Worm (Caenorhabditis elegans) whole organism, L1 larva: ENCODE measurements around the gene C10A4.13.
A peak's percentile ranks its signal among the peaks of the same experiment; 100 is the strongest.
"Not testable (repeated sequence)": the region's sequence is repeated elsewhere in the genome, so short reads cannot be mapped to it uniquely, and the experiment has no call there.

Experiments
- C34B4.2 ChIP-seq: sonication (generic microtip); optimal IDR thresholded peaks from 2 replicates; lab custom pipeline; 2017; ENCODE audit warnings: mild to moderate bottlenecking, missing genetic modification characterization, missing compliant biosample characterization
- ceh-63 ChIP-seq: fragments of 200-800 bp; sonication (Bioruptor generic); optimal IDR thresholded peaks from 2 replicates; lab custom pipeline; 2018; ENCODE audit warnings: mild to moderate bottlenecking, missing genetic modification characterization, missing compliant biosample characterization
- ceh-90 ChIP-seq: sonication (generic microtip); optimal IDR thresholded peaks from 2 replicates; lab custom pipeline; 2016; ENCODE audit warnings: missing genetic modification characterization, missing compliant biosample characterization
- dpl-1 ChIP-seq, 3 experiments: fragments of 150-350 bp in 2 of 3; sonication (generic microtip) in 1 of 3; optimal IDR thresholded peaks; 2 replicates each; lab custom pipeline; 2014 to 2017; ENCODE audit warnings: missing biosample characterization in 3 of 3, missing genetic modification characterization in 3 of 3, missing genetic modification reagents in 3 of 3
- dsc-1 ChIP-seq: sonication (generic microtip); optimal IDR thresholded peaks from 2 replicates; lab custom pipeline; 2016; ENCODE audit warnings: mild to moderate bottlenecking, missing genetic modification characterization, missing compliant biosample characterization
- efl-3 ChIP-seq: fragments of 200-800 bp; sonication (Bioruptor generic); optimal IDR thresholded peaks from 2 replicates; lab custom pipeline; 2018; ENCODE audit warnings: mild to moderate bottlenecking, missing genetic modification characterization, missing compliant biosample characterization
- fkh-8 ChIP-seq: sonication (generic microtip); optimal IDR thresholded peaks from 2 replicates; lab custom pipeline; 2016; ENCODE audit warnings: mild to moderate bottlenecking, missing genetic modification characterization, missing compliant biosample characterization
- hlh-17 ChIP-seq: fragments of 200-800 bp; sonication (Bioruptor generic); optimal IDR thresholded peaks from 2 replicates; lab custom pipeline; 2018; ENCODE audit warnings: missing genetic modification characterization, mild to moderate bottlenecking, missing compliant biosample characterization, moderate library complexity, borderline replicate concordance
- hlh-4 ChIP-seq: sonication (generic microtip); optimal IDR thresholded peaks from 2 replicates; lab custom pipeline; 2016; ENCODE audit warnings: mild to moderate bottlenecking, missing genetic modification characterization, missing compliant biosample characterization
- hpl-2 ChIP-seq: fragments of 150-350 bp; optimal IDR thresholded peaks from 2 replicates; lab custom pipeline; 2014; ENCODE audit warnings: missing biosample characterization, missing genetic modification reagents, missing genetic modification characterization
- isw-1 ChIP-seq: fragments of 200-800 bp; sonication (Bioruptor generic); IDR thresholded peaks from 2 replicates; pipeline ENCODE4 v1.3.6; 2022; ENCODE audit warnings: missing genetic modification characterization, missing compliant biosample characterization
- lin-14 ChIP-seq: fragments of 200-800 bp; sonication (Bioruptor generic); optimal IDR thresholded peaks from 2 replicates; lab custom pipeline; 2018; ENCODE audit warnings: mild to moderate bottlenecking, missing genetic modification characterization, moderate library complexity, missing compliant biosample characterization
- lin-15B ChIP-seq: fragments of 150-350 bp; sonication (generic microtip); optimal IDR thresholded peaks from 3 replicates; lab custom pipeline; 2014; ENCODE audit warnings: missing biosample characterization, missing genetic modification characterization
- lir-3 ChIP-seq: sonication (generic microtip); optimal IDR thresholded peaks from 2 replicates; lab custom pipeline; 2016; ENCODE audit warnings: mild to moderate bottlenecking, missing genetic modification characterization, moderate library complexity, missing compliant biosample characterization; ENCODE audit not compliant: poor library complexity
- lsy-2 ChIP-seq, 2 experiments: fragments of 150-350 bp; optimal IDR thresholded peaks; 2 replicates each; lab custom pipeline; 2014; ENCODE audit warnings: missing biosample characterization in 2 of 2, missing genetic modification characterization in 2 of 2
- mep-1 ChIP-seq: fragments of 150-350 bp; optimal IDR thresholded peaks from 2 replicates; lab custom pipeline; 2014; ENCODE audit warnings: missing biosample characterization, missing genetic modification characterization
- nhr-28 ChIP-seq: fragments of 150-350 bp; optimal IDR thresholded peaks from 2 replicates; lab custom pipeline; 2014; ENCODE audit warnings: missing biosample characterization, missing genetic modification characterization
- nhr-47 ChIP-seq: sonication (generic microtip); optimal IDR thresholded peaks from 2 replicates; lab custom pipeline; 2016; ENCODE audit warnings: mild to moderate bottlenecking, missing genetic modification characterization, moderate library complexity, missing compliant biosample characterization
- nhr-71 ChIP-seq: sonication (generic microtip); optimal IDR thresholded peaks from 2 replicates; lab custom pipeline; 2016; ENCODE audit warnings: mild to moderate bottlenecking, missing genetic modification characterization, moderate library complexity, missing compliant biosample characterization
- pax-3 ChIP-seq: fragments of 200-800 bp; sonication (Bioruptor generic); optimal IDR thresholded peaks from 2 replicates; lab custom pipeline; 2018; ENCODE audit warnings: mild to moderate bottlenecking, missing genetic modification characterization, moderate library complexity, missing compliant biosample characterization
- rnt-1 ChIP-seq: sonication (generic microtip); optimal IDR thresholded peaks from 2 replicates; lab custom pipeline; 2016; ENCODE audit warnings: mild to moderate bottlenecking, missing genetic modification characterization, moderate library complexity, missing compliant biosample characterization
- skn-1 ChIP-seq: fragments of 150-350 bp; optimal IDR thresholded peaks from 2 replicates; lab custom pipeline; 2014; ENCODE audit warnings: missing biosample characterization, missing genetic modification characterization
- sup-37 ChIP-seq: fragments of 200-800 bp; sonication (Bioruptor generic); optimal IDR thresholded peaks from 2 replicates; lab custom pipeline; 2018; ENCODE audit warnings: mild to moderate bottlenecking, missing genetic modification characterization, missing compliant biosample characterization
- unc-130 ChIP-seq: fragments of 150-350 bp; optimal IDR thresholded peaks from 2 replicates; lab custom pipeline; 2017; ENCODE audit warnings: missing biosample characterization, missing genetic modification characterization, inconsistent platforms

C10A4.13 gene

ce11 chrX:7371945-7372344, 25.9 kb downstream of the C10A4.13 start:
- no peak for TF ChIP-seq dpl-1 (GFP tag; optimal IDR thresholded peaks at IDR 0.05; lab: Kevin White, UChicago)
- no peak for TF ChIP-seq hlh-17 (GFP tag; lab: Kevin White, UChicago)
- TF ChIP-seq isw-1 (GFP tag; lab: Robert Waterston, UW), result no peak
- no peak for TF ChIP-seq rnt-1 (tag; lab: Kevin White, UChicago)
- TF ChIP-seq lin-15B (tag; lab: Kevin White, UChicago), result no peak
- TF ChIP-seq nhr-28 (tag; lab: Kevin White, UChicago), result no peak
- no peak for TF ChIP-seq efl-3 (GFP tag; lab: Kevin White, UChicago)
- no peak for TF ChIP-seq unc-130 (tag; lab: Kevin White, UChicago)
- TF ChIP-seq nhr-47, result no peak
- no peak for TF ChIP-seq dsc-1 (tag; lab: Kevin White, UChicago)
- no peak for TF ChIP-seq lin-14
- TF ChIP-seq skn-1 (tag; lab: Kevin White, UChicago), result no peak
- no peak for TF ChIP-seq hlh-4 (tag; lab: Kevin White, UChicago)
- TF ChIP-seq lir-3, result no peak

- TF ChIP-seq hpl-2 (GFP tag; lab: Kevin White, UChicago) (no peak), nhr-71 (tag; lab: Kevin White, UChicago) (peak; percentile 50), C34B4.2 (no peak), fkh-8 (tag; lab: Kevin White, UChicago) (peak; percentile 84), sup-37 (no peak), ceh-90 (no peak), nhr-47 (peak; percentile 41), pax-3 (tag; lab: Kevin White, UChicago) (no peak), mep-1 (no peak), unc-130 (tag; lab: Kevin White, UChicago) (no peak)
- TF ChIP-seq, all 84 proteins: peak for 3
Observed at ce11 chrX:7369770-7370169, 28.1 kb downstream of the C10A4.13 start.

ce11 chrX:7365267-7365666, 32.6 kb downstream of the C10A4.13 start, which contains the start of gene C56G3.2:
Gene C56G3.2, plus strand, starts transcription at chrX:7365567.
- not testable (repeated sequence) for TF ChIP-seq fkh-8 (tag; lab: Kevin White, UChicago); lsy-2 (tag; optimal IDR thresholded peaks at IDR 0.05; lab: Kevin White, UChicago); ceh-63 (GFP tag; lab: Kevin White, UChicago)
